Worm (Caenorhabditis elegans): Measurements from ENCODE around the gene shl-1.

DNA sequence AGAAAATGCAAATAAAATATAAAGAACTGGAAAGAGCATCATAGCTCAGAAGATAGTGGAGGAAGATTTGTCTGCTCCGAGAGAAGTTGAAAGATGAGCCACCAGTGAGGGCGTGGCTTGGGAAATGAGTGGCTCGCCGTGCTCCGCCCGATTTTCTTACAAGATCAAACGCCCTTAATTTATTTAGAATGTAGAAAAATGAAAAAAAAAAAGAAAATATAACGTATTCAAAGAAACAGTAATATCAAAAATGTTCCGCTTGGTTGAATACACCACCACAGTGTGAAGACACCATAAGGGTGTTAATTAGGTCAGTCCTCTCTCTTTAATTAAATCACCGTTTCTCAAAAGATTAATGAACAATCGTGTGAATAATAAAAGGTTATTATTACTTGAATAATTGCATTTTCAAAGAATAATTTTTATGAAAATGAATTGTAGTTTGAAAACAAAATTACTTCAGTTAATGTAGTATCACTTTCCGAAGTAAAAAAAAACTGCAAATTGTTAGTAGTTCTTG lies 18.6 kb upstream of the shl-1 start, which contains the start of gene sfrp-1:
- TF ChIP-seq sptf-2 (GFP tag; optimal IDR thresholded peaks at IDR 0.05): no peak
- no peak for TF ChIP-seq xnd-1 (tag; optimal IDR thresholded peaks at IDR 0.05)
- no peak for TF ChIP-seq F49E8.2 (tag; optimal IDR thresholded peaks at IDR 0.05; ENCODE audit: insufficient read depth)
- no peak for TF ChIP-seq mcd-1 (GFP tag; IDR thresholded peaks at IDR 0.05)
- no peak for TF ChIP-seq let-526 (GFP tag; IDR thresholded peaks at IDR 0.05)
- no peak for TF ChIP-seq ccch-3 (GFP tag; optimal IDR thresholded peaks at IDR 0.05)
- no peak for TF ChIP-seq unc-130 (GFP tag; optimal IDR thresholded peaks at IDR 0.05)
- no peak for TF ChIP-seq ama-1 (optimal IDR thresholded peaks at IDR 0.05)
- no peak for TF ChIP-seq ama-1 (GFP tag; optimal IDR thresholded peaks at IDR 0.05)
- no peak for TF ChIP-seq C06A6.2 (GFP tag; conservative IDR thresholded peaks at IDR 0.05)
- TF ChIP-seq madf-6 (GFP tag; IDR thresholded peaks at IDR 0.05): no peak
- no peak for TF ChIP-seq K11D2.4 (GFP tag; IDR thresholded peaks at IDR 0.05)
- no peak for TF ChIP-seq nfya-2 (GFP tag; IDR thresholded peaks at IDR 0.05)

Data from whole organism, young adult.